Fruit fly (Drosophila melanogaster) whole organism, embryonic: ENCODE data around the gene CCT7.

Experiments used
- ATbp ChIP-seq: fragments of 200-800 bp; sonication (Bioruptor generic); optimal IDR thresholded peaks from 2 replicates; lab custom pipeline; 2017; ENCODE audit warnings: missing biosample characterization, mild to moderate bottlenecking, missing genetic modification characterization, missing genetic modification reagents
- CG10209 ChIP-seq: fragments of 200-800 bp; sonication (Bioruptor generic); optimal IDR thresholded peaks from 3 replicates; lab custom pipeline; 2017; ENCODE audit warnings: missing biosample characterization, mild to moderate bottlenecking, missing genetic modification characterization, missing genetic modification reagents
- CG10274 ChIP-seq: fragments of 200-800 bp; sonication (Bioruptor generic); optimal IDR thresholded peaks from 3 replicates; lab custom pipeline; 2017; ENCODE audit warnings: missing biosample characterization, mild to moderate bottlenecking, missing genetic modification characterization
- CG12299 ChIP-seq: fragments of 200-800 bp; sonication (Bioruptor generic); optimal IDR thresholded peaks from 2 replicates; lab custom pipeline; 2018; ENCODE audit warnings: missing biosample characterization, mild to moderate bottlenecking, missing genetic modification characterization
- CG12744 ChIP-seq: fragments of 200-800 bp; sonication (Bioruptor generic); optimal IDR thresholded peaks from 2 replicates; lab custom pipeline; 2016; ENCODE audit warnings: missing biosample characterization, missing genetic modification characterization
- CG12769 ChIP-seq: fragments of 200-800 bp; sonication (Bioruptor generic); optimal IDR thresholded peaks from 2 replicates; lab custom pipeline; 2019; ENCODE audit warnings: missing biosample characterization, mild to moderate bottlenecking, missing genetic modification characterization, moderate library complexity
- CG14014 ChIP-seq: fragments of 200-800 bp; sonication (Bioruptor generic); IDR thresholded peaks from 2 replicates; pipeline ENCODE4 v1.3.6; 2022; ENCODE audit warnings: missing biosample characterization, missing genetic modification characterization
- CG15011 ChIP-seq: fragments of 200-800 bp; sonication (Bioruptor generic); optimal IDR thresholded peaks from 3 replicates; lab custom pipeline; 2018; ENCODE audit warnings: missing biosample characterization, mild to moderate bottlenecking, missing genetic modification characterization
- CG15269 ChIP-seq: fragments of 200-800 bp; sonication (Bioruptor generic); optimal IDR thresholded peaks from 2 replicates; lab custom pipeline; 2018; ENCODE audit warnings: missing biosample characterization, mild to moderate bottlenecking, missing genetic modification characterization, moderate library complexity
- CG15601 ChIP-seq: fragments of 200-800 bp; sonication (Bioruptor generic); optimal IDR thresholded peaks from 3 replicates; lab custom pipeline; 2019; ENCODE audit warnings: missing biosample characterization, mild to moderate bottlenecking, missing genetic modification characterization, moderate library complexity
- CG15696 ChIP-seq: fragments of 200-800 bp; sonication (Bioruptor generic); optimal IDR thresholded peaks from 2 replicates; lab custom pipeline; 2019; ENCODE audit warnings: missing biosample characterization, mild to moderate bottlenecking, missing genetic modification characterization, moderate library complexity
- CG2199 ChIP-seq: fragments of 200-800 bp; sonication (Bioruptor generic); IDR thresholded peaks from 3 replicates; pipeline ENCODE4 v1.3.6; 2022; ENCODE audit warnings: missing biosample characterization, missing genetic modification characterization
- CG32532 ChIP-seq: fragments of 200-800 bp; sonication (Bioruptor generic); IDR thresholded peaks from 2 replicates; pipeline ENCODE4 v1.3.6; 2022; ENCODE audit warnings: missing biosample characterization, missing genetic modification characterization
- CG4404 ChIP-seq: fragments of 200-800 bp; sonication (Bioruptor generic); IDR thresholded peaks from 2 replicates; pipeline ENCODE4 v1.3.6; 2022; ENCODE audit warnings: missing biosample characterization, missing genetic modification characterization
- CG6791 ChIP-seq: fragments of 200-800 bp; sonication (Bioruptor generic); IDR thresholded peaks from 3 replicates; pipeline ENCODE4 v1.3.6; 2022; ENCODE audit warnings: missing biosample characterization, missing genetic modification characterization; ENCODE audit not compliant: partially characterized antibody
- CG7786 ChIP-seq: fragments of 200-800 bp; sonication (Bioruptor generic); optimal IDR thresholded peaks from 2 replicates; lab custom pipeline; 2016; ENCODE audit warnings: missing biosample characterization, missing genetic modification characterization
- CG8359 ChIP-seq: fragments of 200-800 bp; sonication (Bioruptor generic); optimal IDR thresholded peaks from 2 replicates; lab custom pipeline; 2017; ENCODE audit warnings: missing biosample characterization, mild to moderate bottlenecking, missing genetic modification characterization, borderline replicate concordance
- Dad ChIP-seq: fragments of 200-800 bp; sonication (Bioruptor generic); optimal IDR thresholded peaks from 3 replicates; lab custom pipeline; 2016; ENCODE audit warnings: missing biosample characterization, missing genetic modification characterization
- Dbx ChIP-seq: fragments of 200-800 bp; sonication (Bioruptor generic); IDR thresholded peaks from 3 replicates; pipeline ENCODE4 v1.3.6; 2022; ENCODE audit warnings: missing biosample characterization, missing genetic modification characterization
- Doc2 ChIP-seq: fragments of 200-800 bp; sonication (Bioruptor generic); IDR thresholded peaks from 2 replicates; pipeline ENCODE4 v1.3.6; 2022; ENCODE audit warnings: missing biosample characterization, missing genetic modification characterization
- Elba2 ChIP-seq: fragments of 200-800 bp; sonication (Bioruptor generic); optimal IDR thresholded peaks from 3 replicates; lab custom pipeline; 2016; ENCODE audit warnings: missing biosample characterization, missing genetic modification characterization
- H2.0 ChIP-seq: fragments of 200-800 bp; sonication (Bioruptor generic); IDR thresholded peaks from 2 replicates; pipeline ENCODE4 v1.3.6; 2022; ENCODE audit warnings: missing biosample characterization, missing genetic modification characterization
- Hr51 ChIP-seq, 2 experiments: fragments of 200-800 bp; sonication (Bioruptor generic); optimal IDR thresholded peaks; 2 replicates in 1 of 2; 3 replicates in 1 of 2; lab custom pipeline; 2016 to 2018; ENCODE audit warnings: missing biosample characterization in 2 of 2, missing genetic modification characterization in 2 of 2, mild to moderate bottlenecking in 1 of 2, moderate library complexity in 1 of 2
- Side ChIP-seq: fragments of 200-800 bp; sonication (Bioruptor generic); optimal IDR thresholded peaks from 2 replicates; lab custom pipeline; 2016; ENCODE audit warnings: missing biosample characterization, missing genetic modification characterization
- Sox100B ChIP-seq: fragments of 200-800 bp; sonication (Bioruptor generic); optimal IDR thresholded peaks from 3 replicates; lab custom pipeline; 2018; ENCODE audit warnings: missing biosample characterization, mild to moderate bottlenecking, missing genetic modification characterization
- ac ChIP-seq: fragments of 200-800 bp; sonication (Bioruptor generic); optimal IDR thresholded peaks from 3 replicates; lab custom pipeline; 2017; ENCODE audit warnings: missing biosample characterization, mild to moderate bottlenecking, missing genetic modification characterization
- caup ChIP-seq: fragments of 200-800 bp; sonication (Bioruptor generic); optimal IDR thresholded peaks from 3 replicates; lab custom pipeline; 2017; ENCODE audit warnings: missing biosample characterization, mild to moderate bottlenecking, missing genetic modification characterization, moderate library complexity; ENCODE audit not compliant: severe bottlenecking
- cg ChIP-seq: fragments of 200-800 bp; sonication (Bioruptor generic); optimal IDR thresholded peaks from 3 replicates; lab custom pipeline; 2019; ENCODE audit warnings: missing biosample characterization, mild to moderate bottlenecking, missing genetic modification characterization, moderate library complexity
- croc ChIP-seq: fragments of 200-800 bp; sonication (Bioruptor generic); conservative IDR thresholded peaks from 3 replicates; pipeline ENCODE4 v1.3.6; 2022; ENCODE audit warnings: missing biosample characterization, missing genetic modification characterization
- da ChIP-seq: fragments of 200-800 bp; sonication (Bioruptor generic); optimal IDR thresholded peaks from 2 replicates; lab custom pipeline; 2016; ENCODE audit warnings: missing biosample characterization, missing genetic modification characterization
- en ChIP-seq: fragments of 200-800 bp; sonication (Bioruptor generic); optimal IDR thresholded peaks from 2 replicates; lab custom pipeline; 2016; ENCODE audit warnings: missing biosample characterization, missing genetic modification characterization
- esg ChIP-seq: fragments of 200-800 bp; sonication (Bioruptor generic); conservative IDR thresholded peaks from 2 replicates; pipeline ENCODE4 v1.3.6; 2022; ENCODE audit warnings: missing biosample characterization, missing genetic modification characterization
- fd3F ChIP-seq: fragments of 200-800 bp; sonication (Bioruptor generic); optimal IDR thresholded peaks from 2 replicates; lab custom pipeline; 2018; ENCODE audit warnings: missing biosample characterization, mild to moderate bottlenecking, missing genetic modification characterization, moderate library complexity
- jing ChIP-seq: fragments of 200-800 bp; sonication (Bioruptor generic); optimal IDR thresholded peaks from 2 replicates; lab custom pipeline; 2018; ENCODE audit warnings: missing biosample characterization, mild to moderate bottlenecking, missing genetic modification characterization
- jumu ChIP-seq: fragments of 200-800 bp; sonication (Bioruptor generic); optimal IDR thresholded peaks from 3 replicates; lab custom pipeline; 2016; ENCODE audit warnings: missing biosample characterization, missing genetic modification characterization
- ken ChIP-seq: fragments of 200-800 bp; sonication (Bioruptor generic); IDR thresholded peaks from 3 replicates; pipeline ENCODE4 v1.3.6; 2022; ENCODE audit warnings: missing biosample characterization, missing genetic modification characterization
- lbe ChIP-seq: fragments of 200-800 bp; sonication (Bioruptor generic); optimal IDR thresholded peaks from 2 replicates; lab custom pipeline; 2016; ENCODE audit warnings: missing biosample characterization, mild to moderate bottlenecking, missing genetic modification characterization
- nerfin-1 ChIP-seq: fragments of 200-800 bp; sonication (Bioruptor generic); optimal IDR thresholded peaks from 3 replicates; lab custom pipeline; 2019; ENCODE audit warnings: missing biosample characterization, mild to moderate bottlenecking, missing genetic modification characterization, moderate library complexity
- otp ChIP-seq: fragments of 200-800 bp; sonication (Bioruptor generic); IDR thresholded peaks from 3 replicates; pipeline ENCODE4, ENCODE4 v1.3.6; 2022; ENCODE audit warnings: missing biosample characterization, missing genetic modification characterization
- pnt ChIP-seq: fragments of 200-800 bp; sonication (Bioruptor generic); optimal IDR thresholded peaks from 3 replicates; lab custom pipeline; 2016; ENCODE audit warnings: missing biosample characterization, missing genetic modification characterization
- psq ChIP-seq: fragments of 200-800 bp; sonication (Bioruptor generic); optimal IDR thresholded peaks from 2 replicates; lab custom pipeline; 2017; ENCODE audit warnings: missing biosample characterization, missing genetic modification characterization
- pzg ChIP-seq: fragments of 200-800 bp; sonication (Bioruptor generic); optimal IDR thresholded peaks from 3 replicates; lab custom pipeline; 2018; ENCODE audit warnings: missing biosample characterization, mild to moderate bottlenecking, missing genetic modification characterization, moderate library complexity
- sd ChIP-seq: fragments of 200-800 bp; sonication (Bioruptor generic); optimal IDR thresholded peaks from 3 replicates; lab custom pipeline; 2018; ENCODE audit warnings: missing biosample characterization, mild to moderate bottlenecking, missing genetic modification characterization, moderate library complexity
- sens ChIP-seq: fragments of 200-800 bp; sonication (Bioruptor generic); peaks from one replicate; lab custom pipeline; 2016; ENCODE audit warnings: missing biosample characterization, missing genetic modification characterization
- sob ChIP-seq: fragments of 200-800 bp; sonication (Bioruptor generic); IDR thresholded peaks from 2 replicates; pipeline ENCODE4 v1.3.6; 2022; ENCODE audit warnings: missing biosample characterization, missing genetic modification characterization
- sqz ChIP-seq: fragments of 200-800 bp; sonication (Bioruptor generic); optimal IDR thresholded peaks from 3 replicates; lab custom pipeline; 2018; ENCODE audit warnings: missing biosample characterization, mild to moderate bottlenecking, missing genetic modification characterization
- sug ChIP-seq: fragments of 200-800 bp; optimal IDR thresholded peaks from 2 replicates; lab custom pipeline; 2019; ENCODE audit warnings: missing biosample characterization, mild to moderate bottlenecking, missing genetic modification characterization, moderate library complexity
- tna ChIP-seq: fragments of 200-800 bp; sonication (Bioruptor generic); IDR thresholded peaks from 2 replicates; pipeline ENCODE4 v1.3.6; 2022; ENCODE audit warnings: missing biosample characterization, missing genetic modification characterization; ENCODE audit not compliant: partially characterized antibody
- z ChIP-seq: fragments of 200-800 bp; sonication (Bioruptor generic); IDR thresholded peaks from 3 replicates; pipeline ENCODE4 v1.3.6; 2022; ENCODE audit warnings: missing biosample characterization, missing genetic modification characterization
- zfh1 ChIP-seq: fragments of 200-800 bp; sonication (Bioruptor generic); IDR thresholded peaks from 3 replicates; pipeline ENCODE4 v1.3.6; 2022; ENCODE audit warnings: missing biosample characterization, missing genetic modification characterization

CCT7 gene

DNA sequence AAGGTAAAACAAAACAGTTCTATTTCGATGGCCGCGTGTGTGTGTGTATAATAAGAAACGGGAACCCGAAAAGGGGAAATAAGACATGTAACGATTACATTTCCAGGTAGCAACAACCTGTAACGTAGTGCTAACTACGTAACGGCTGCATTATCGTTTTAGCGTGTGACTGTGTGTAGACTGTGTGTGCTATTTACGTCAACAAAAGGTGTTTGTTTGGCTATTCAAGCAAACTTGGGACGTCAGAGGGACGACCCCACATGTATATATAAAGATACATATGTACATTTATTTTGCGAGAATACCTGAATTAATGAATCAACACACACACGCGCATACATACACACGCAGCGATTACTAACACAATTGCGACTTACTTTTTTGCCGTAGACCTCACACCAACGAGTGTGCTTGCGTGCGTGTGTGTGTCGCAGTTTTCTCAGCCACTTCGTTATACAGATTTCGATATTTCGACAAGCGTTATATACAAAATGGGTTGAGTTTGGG lies 18.2 kb downstream of the CCT7 start (continued):
- TF ChIP-seq ac (GFP tag; lab: Kevin White, UChicago): peak; percentile 29
- TF ChIP-seq cg (GFP tag; lab: Kevin White, UChicago): peak; percentile 86
- peak; percentile 21 for TF ChIP-seq CG10274
- no peak for TF ChIP-seq z (GFP tag; lab: Robert Waterston, UW)
- TF ChIP-seq croc (GFP tag; lab: Robert Waterston, UW): no peak
- peak; percentile 63; the same call in 1 of the 2 replicates for TF ChIP-seq CG14014 (GFP tag; lab: Robert Waterston, UW)
- no peak for TF ChIP-seq otp (GFP tag; lab: Robert Waterston, UW)
- TF ChIP-seq CG10209 (GFP tag; lab: Kevin White, UChicago): peak; percentile 56
- no peak for TF ChIP-seq H2.0 (GFP tag; lab: Robert Waterston, UW)
- TF ChIP-seq CG2199 (GFP tag; lab: Robert Waterston, UW): peak; percentile 42; the same call in 2 of the 3 replicates
- no peak for TF ChIP-seq psq
- no peak for TF ChIP-seq da (GFP tag; lab: Kevin White, UChicago)
- TF ChIP-seq jumu (GFP tag; lab: Kevin White, UChicago): no peak
- no peak for TF ChIP-seq CG15601
- TF ChIP-seq CG4404 (GFP tag; lab: Robert Waterston, UW): no peak
- no peak for TF ChIP-seq CG7786 (GFP tag; lab: Kevin White, UChicago)
- TF ChIP-seq fd3F (GFP tag; lab: Kevin White, UChicago): peak; percentile 25
- TF ChIP-seq CG32532 (GFP tag; lab: Robert Waterston, UW): peak; percentile 33; the same call in 1 of the 2 replicates
- TF ChIP-seq ken (GFP tag; lab: Robert Waterston, UW): no peak
- TF ChIP-seq sqz (GFP tag; lab: Kevin White, UChicago): peak; percentile 55
- TF ChIP-seq pzg (GFP tag; lab: Kevin White, UChicago): peak; percentile 8
- peak; percentile 14 for TF ChIP-seq pnt
- peak; percentile 34; the same call in 1 of the 3 replicates for TF ChIP-seq zfh1 (GFP tag; lab: Robert Waterston, UW)
- peak; percentile 60 for TF ChIP-seq Elba2 (GFP tag; lab: Kevin White, UChicago)
- peak; percentile 20 for TF ChIP-seq CG12744 (GFP tag; lab: Kevin White, UChicago)
- no peak for TF ChIP-seq esg (GFP tag; lab: Robert Waterston, UW)
- TF ChIP-seq ATbp (GFP tag; lab: Kevin White, UChicago): peak; percentile 14
- no peak for TF ChIP-seq en (GFP tag; lab: Kevin White, UChicago)
- TF ChIP-seq CG8359 (GFP tag; lab: Kevin White, UChicago): peak; percentile 47
- peak; percentile 66 for TF ChIP-seq sd (tag; lab: Kevin White, UChicago)
- TF ChIP-seq Dbx (GFP tag; lab: Robert Waterston, UW): peak; percentile 52; the same call in 1 of the 3 replicates
- peak; percentile 24 for TF ChIP-seq sug (tag; lab: Kevin White, UChicago)
- peak; percentile 20 for TF ChIP-seq Side
- TF ChIP-seq Sox100B (GFP tag; lab: Kevin White, UChicago): no peak
- TF ChIP-seq CG12299 (tag; lab: Kevin White, UChicago): peak; percentile 36
- peak in 1 of 2 experiments; percentile 27 for TF ChIP-seq Hr51 (GFP tag; optimal IDR thresholded peaks at IDR 0.05; lab: Kevin White, UChicago)
- TF ChIP-seq Doc2 (GFP tag; lab: Robert Waterston, UW): no peak
- no peak for TF ChIP-seq tna (GFP tag; lab: Robert Waterston, UW)
- peak; percentile 23 for TF ChIP-seq CG15269 (tag; lab: Kevin White, UChicago)
- no peak for TF ChIP-seq CG6791
- peak; percentile 55 for TF ChIP-seq caup
- TF ChIP-seq sob (GFP tag; lab: Robert Waterston, UW): 0 out of 2 replicates have a peak, but pooled peaks have one; percentile 67
- peak; percentile 86 for TF ChIP-seq CG12769 (tag; lab: Kevin White, UChicago)
- peak; percentile 11 for TF ChIP-seq lbe
- TF ChIP-seq CG15696: peak; percentile 48
- TF ChIP-seq Dad: peak; percentile 36
- no peak for TF ChIP-seq nerfin-1 (tag; lab: Kevin White, UChicago)
- peak; percentile 90 for TF ChIP-seq sens (GFP tag; lab: Kevin White, UChicago)
- TF ChIP-seq jing: no peak
- peak; percentile 34 for TF ChIP-seq CG15011 (GFP tag; lab: Kevin White, UChicago)
